Worm (Caenorhabditis elegans) whole organism, young adult: ENCODE data around the gene F44B9.8.

Source experiments
- B0019.2 ChIP-seq: fragments of 200-800 bp; sonication (Bioruptor generic); conservative IDR thresholded peaks from 2 replicates; pipeline ENCODE4 v1.3.6; 2022; ENCODE audit warnings: missing genetic modification reagents, missing genetic modification characterization, missing compliant biosample characterization
- B0035.1 ChIP-seq: sonication (generic microtip); optimal IDR thresholded peaks from 2 replicates; lab custom pipeline; 2016; ENCODE audit warnings: missing genetic modification characterization, mild to moderate bottlenecking, missing compliant biosample characterization, missing genotype, missing genetic modification reagents
- B0261.1 ChIP-seq: sonication (generic microtip); optimal IDR thresholded peaks from 2 replicates; lab custom pipeline; 2016; ENCODE audit warnings: mild to moderate bottlenecking, missing genetic modification characterization, moderate library complexity, missing compliant biosample characterization
- C06A6.2 ChIP-seq: fragments of 200-800 bp; sonication (Bioruptor generic); conservative IDR thresholded peaks from 2 replicates; pipeline ENCODE4 v1.3.6; 2022; ENCODE audit warnings: missing genetic modification characterization, missing compliant biosample characterization
- F22D6.2 ChIP-seq: sonication (generic microtip); optimal IDR thresholded peaks from 2 replicates; lab custom pipeline; 2016; ENCODE audit warnings: mild to moderate bottlenecking, missing genetic modification characterization, missing compliant biosample characterization
- F33H1.4 ChIP-seq: fragments of 200-800 bp; sonication (Bioruptor generic); IDR thresholded peaks from 2 replicates; pipeline ENCODE4 v1.3.6; 2022; ENCODE audit warnings: missing genetic modification reagents, missing genetic modification characterization, missing compliant biosample characterization
- F49E8.2 ChIP-seq: sonication (generic microtip); optimal IDR thresholded peaks from 3 replicates; lab custom pipeline; 2017; ENCODE audit warnings: missing genetic modification characterization, mild to moderate bottlenecking, missing compliant biosample characterization, antibody characterized with exemption, moderate library complexity; ENCODE audit not compliant: insufficient read depth
- F52B5.7 ChIP-seq: sonication (generic microtip); optimal IDR thresholded peaks from 2 replicates; lab custom pipeline; 2016; ENCODE audit warnings: mild to moderate bottlenecking, missing genetic modification characterization, missing compliant biosample characterization
- K11D2.4 ChIP-seq: fragments of 200-800 bp; sonication (Bioruptor generic); IDR thresholded peaks from 2 replicates; pipeline ENCODE4 v1.3.6; 2022; ENCODE audit warnings: missing genetic modification reagents, missing genetic modification characterization, missing compliant biosample characterization
- K12H6.12 ChIP-seq: fragments of 200-800 bp; sonication (Bioruptor generic); optimal IDR thresholded peaks from 2 replicates; lab custom pipeline; 2018; ENCODE audit warnings: mild to moderate bottlenecking, missing genetic modification characterization, missing compliant biosample characterization
- Y53G8AR.9 ChIP-seq: fragments of 200-800 bp; sonication (Bioruptor generic); conservative IDR thresholded peaks from 2 replicates; pipeline ENCODE4 v1.3.6; 2022; ENCODE audit warnings: missing genetic modification reagents, missing genetic modification characterization, missing compliant biosample characterization
- Y67H2A.10 ChIP-seq: fragments of 200-800 bp; sonication (Bioruptor generic); conservative IDR thresholded peaks from 2 replicates; pipeline ENCODE4 v1.3.6; 2022; ENCODE audit warnings: missing genetic modification reagents, missing genetic modification characterization, missing compliant biosample characterization
- Y95B8A.8 ChIP-seq: fragments of 200-800 bp; sonication (Bioruptor generic); IDR thresholded peaks from 2 replicates; pipeline ENCODE4 v1.3.6; 2022; ENCODE audit warnings: missing genetic modification reagents, missing genetic modification characterization, missing compliant biosample characterization
- akir-1 ChIP-seq: fragments of 200-800 bp; sonication (Bioruptor generic); optimal IDR thresholded peaks from 2 replicates; lab custom pipeline; 2018; ENCODE audit warnings: mild to moderate bottlenecking, missing genetic modification characterization, moderate library complexity, missing compliant biosample characterization
- bed-1 ChIP-seq: fragments of 200-800 bp; sonication (Bioruptor generic); IDR thresholded peaks from 2 replicates; pipeline ENCODE4 v1.3.6; 2022; ENCODE audit warnings: missing genetic modification reagents, missing genetic modification characterization, missing compliant biosample characterization
- ceh-27 ChIP-seq: fragments of 200-800 bp; sonication (Bioruptor generic); optimal IDR thresholded peaks from 2 replicates; lab custom pipeline; 2018; ENCODE audit warnings: mild to moderate bottlenecking, missing genetic modification characterization, moderate library complexity, missing compliant biosample characterization
- ceh-40 ChIP-seq: fragments of 200-800 bp; sonication (Bioruptor generic); IDR thresholded peaks from 2 replicates; pipeline ENCODE4 v1.3.6; 2022; ENCODE audit warnings: missing genetic modification characterization, missing compliant biosample characterization
- ceh-91 ChIP-seq: fragments of 200-800 bp; sonication (Bioruptor generic); IDR thresholded peaks from 2 replicates; pipeline ENCODE4 v1.3.6; 2022; ENCODE audit warnings: missing genetic modification reagents, missing genetic modification characterization, missing compliant biosample characterization
- die-1 ChIP-seq: sonication (generic microtip); optimal IDR thresholded peaks from 2 replicates; lab custom pipeline; 2016; ENCODE audit warnings: missing genotype, mild to moderate bottlenecking, missing genetic modification characterization, missing compliant biosample characterization
- dpff-1 ChIP-seq: sonication (generic microtip); optimal IDR thresholded peaks from 2 replicates; lab custom pipeline; 2017; ENCODE audit warnings: mild to moderate bottlenecking, missing genetic modification characterization, missing compliant biosample characterization
- egl-18 ChIP-seq: fragments of 200-800 bp; sonication (Bioruptor generic); IDR thresholded peaks from 2 replicates; pipeline ENCODE4 v1.3.6; 2022; ENCODE audit warnings: missing genetic modification reagents, missing genetic modification characterization, missing compliant biosample characterization
- ekl-4 ChIP-seq: fragments of 200-800 bp; sonication (Bioruptor generic); IDR thresholded peaks from 2 replicates; pipeline ENCODE4 v1.3.6; 2022; ENCODE audit warnings: missing genetic modification reagents, missing genetic modification characterization, missing compliant biosample characterization
- hlh-12 ChIP-seq: sonication (generic microtip); optimal IDR thresholded peaks from 2 replicates; lab custom pipeline; 2016; ENCODE audit warnings: missing genetic modification characterization, missing compliant biosample characterization
- hmg-1.2 ChIP-seq: fragments of 200-800 bp; sonication (Bioruptor generic); IDR thresholded peaks from 2 replicates; pipeline ENCODE4 v1.3.6; 2022; ENCODE audit warnings: missing genetic modification reagents, missing genetic modification characterization, missing compliant biosample characterization
- madf-3 ChIP-seq: fragments of 200-800 bp; sonication (Bioruptor generic); IDR thresholded peaks from 2 replicates; pipeline ENCODE4 v1.3.6; 2022; ENCODE audit warnings: missing genetic modification reagents, missing genetic modification characterization, missing compliant biosample characterization
- madf-6 ChIP-seq: fragments of 200-800 bp; sonication (Bioruptor generic); IDR thresholded peaks from 2 replicates; pipeline ENCODE4 v1.3.6; 2022; ENCODE audit warnings: missing genetic modification reagents, missing genetic modification characterization, missing compliant biosample characterization
- madf-8 ChIP-seq: fragments of 200-800 bp; sonication (Bioruptor generic); conservative IDR thresholded peaks from 2 replicates; pipeline ENCODE4 v1.3.6; 2022; ENCODE audit warnings: missing genetic modification reagents, missing genetic modification characterization, missing compliant biosample characterization
- nfyb-1 ChIP-seq: fragments of 200-800 bp; sonication (Bioruptor generic); IDR thresholded peaks from 2 replicates; pipeline ENCODE4 v1.3.6; 2022; ENCODE audit warnings: missing genetic modification reagents, missing genetic modification characterization, missing compliant biosample characterization
- nhr-80 ChIP-seq: sonication (generic microtip); optimal IDR thresholded peaks from 2 replicates; lab custom pipeline; 2016; ENCODE audit warnings: missing genetic modification characterization, missing compliant biosample characterization
- pha-4 ChIP-seq: fragments of 150-350 bp; sonication (generic microtip); optimal IDR thresholded peaks from 2 replicates; lab custom pipeline; 2014; ENCODE audit warnings: missing biosample characterization, missing genetic modification reagents, missing genetic modification characterization
- rcor-1 ChIP-seq: fragments of 200-800 bp; sonication (Bioruptor generic); IDR thresholded peaks from 2 replicates; pipeline ENCODE4 v1.3.6; 2022; ENCODE audit warnings: missing genetic modification reagents, missing genetic modification characterization, missing compliant biosample characterization
- rec-8 ChIP-seq, 2 experiments: sonication (generic microtip); optimal IDR thresholded peaks; 2 replicates each; lab custom pipeline; 2016; ENCODE audit warnings: mild to moderate bottlenecking in 2 of 2, missing genetic modification characterization in 2 of 2, missing genetic modification reagents in 2 of 2, missing genotype in 2 of 2, missing biosample characterization in 1 of 2, missing compliant biosample characterization in 1 of 2, moderate library complexity in 1 of 2
- repo-1 ChIP-seq: sonication (generic microtip); optimal IDR thresholded peaks from 2 replicates; lab custom pipeline; 2017; ENCODE audit warnings: mild to moderate bottlenecking, missing genetic modification characterization, missing compliant biosample characterization
- rpc-1 ChIP-seq, 2 experiments: fragments of 150-350 bp in 1 of 2; sonication (generic microtip) in 1 of 2; optimal IDR thresholded peaks; 2 replicates each; lab custom pipeline; 2014 to 2018; ENCODE audit warnings: missing biosample characterization in 1 of 2, missing genetic modification characterization in 1 of 2, missing genetic modification reagents in 1 of 2, missing genotype in 1 of 2
- snpc-1.3 ChIP-seq: sonication (generic microtip); optimal IDR thresholded peaks from 2 replicates; lab custom pipeline; 2017; ENCODE audit warnings: missing genetic modification characterization, mild to moderate bottlenecking, missing compliant biosample characterization, antibody characterized with exemption, moderate library complexity, missing genotype, missing genetic modification reagents; ENCODE audit not compliant: insufficient read depth
- snpc-3.4 ChIP-seq: sonication (generic microtip); optimal IDR thresholded peaks from 2 replicates; lab custom pipeline; 2017; ENCODE audit warnings: missing genetic modification characterization, mild to moderate bottlenecking, missing compliant biosample characterization, antibody characterized with exemption, moderate library complexity, missing genotype, missing genetic modification reagents
- somi-1 ChIP-seq: fragments of 200-800 bp; sonication (Bioruptor generic); optimal IDR thresholded peaks from 2 replicates; lab custom pipeline; 2018; ENCODE audit warnings: mild to moderate bottlenecking, missing genetic modification characterization, missing compliant biosample characterization
- sptf-2 ChIP-seq: fragments of 200-800 bp; sonication (Bioruptor generic); optimal IDR thresholded peaks from 2 replicates; lab custom pipeline; 2018; ENCODE audit warnings: mild to moderate bottlenecking, missing genetic modification characterization, missing compliant biosample characterization
- tlf-1 ChIP-seq: fragments of 200-800 bp; sonication (Bioruptor generic); optimal IDR thresholded peaks from 2 replicates; lab custom pipeline; 2018; ENCODE audit warnings: mild to moderate bottlenecking, missing genetic modification characterization, missing compliant biosample characterization
- unc-130 ChIP-seq: sonication (generic microtip); optimal IDR thresholded peaks from 2 replicates; lab custom pipeline; 2016; ENCODE audit warnings: missing genetic modification reagents, missing genetic modification characterization, missing compliant biosample characterization
- unc-62 ChIP-seq: fragments of 150-350 bp; optimal IDR thresholded peaks from 2 replicates; lab custom pipeline; 2014; ENCODE audit warnings: missing biosample characterization, missing genetic modification reagents, missing genetic modification characterization
- ztf-22 ChIP-seq: fragments of 200-800 bp; sonication (Bioruptor generic); optimal IDR thresholded peaks from 2 replicates; lab custom pipeline; 2018; ENCODE audit warnings: mild to moderate bottlenecking, missing genetic modification characterization, moderate library complexity, missing compliant biosample characterization
- ztf-3 ChIP-seq: fragments of 200-800 bp; sonication (Bioruptor generic); optimal IDR thresholded peaks from 2 replicates; lab custom pipeline; 2018; ENCODE audit warnings: mild to moderate bottlenecking, missing genetic modification characterization, missing compliant biosample characterization

Gene F44B9.8

ce11 chrIII:8042775-8043174 is 13.3 kb upstream of the F44B9.8 start, which contains the start of gene K12H4.6:
TSS of gene K12H4.6 (minus strand) at chrIII:8042875.
- TF ChIP-seq repo-1 (tag; lab: Kevin White, UChicago) = no peak
- TF ChIP-seq ekl-4 (GFP tag; lab: Robert Waterston, UW) = no peak
- no peak for TF ChIP-seq snpc-1.3
- TF ChIP-seq K11D2.4 (GFP tag; lab: Robert Waterston, UW) = no peak
- TF ChIP-seq unc-62 (GFP tag; lab: Kevin White, UChicago) = no peak
- no peak for TF ChIP-seq ceh-40 (GFP tag; lab: Robert Waterston, UW)
- TF ChIP-seq die-1 (tag; lab: Kevin White, UChicago) = no peak
- TF ChIP-seq C06A6.2 (GFP tag; lab: Robert Waterston, UW) = no peak
- no peak for TF ChIP-seq F33H1.4 (GFP tag; lab: Robert Waterston, UW)
- TF ChIP-seq hlh-12 (tag; lab: Kevin White, UChicago) = no peak

- TF ChIP-seq dpff-1 (no peak), hmg-1.2 (GFP tag; lab: Robert Waterston, UW) (no peak), Y53G8AR.9 (GFP tag; lab: Robert Waterston, UW) (no peak), ceh-91 (GFP tag; lab: Robert Waterston, UW) (no peak), nhr-80 (tag; lab: Kevin White, UChicago) (no peak), somi-1 (GFP tag; lab: Kevin White, UChicago) (no peak), madf-6 (GFP tag; lab: Robert Waterston, UW) (no peak), akir-1 (GFP tag; lab: Kevin White, UChicago) (no peak), F49E8.2 (tag; lab: Kevin White, UChicago) (no peak), ztf-22 (GFP tag; lab: Kevin White, UChicago) (no peak)
Observed at ce11 chrIII:8037941-8038340, 8.5 kb upstream of the F44B9.8 start, which contains the start of gene dpf-6. TSS of gene dpf-6 (plus strand) at chrIII:8038241.

ce11 chrIII:8036497-8036896 is 7.0 kb upstream of the F44B9.8 start:
- no peak for TF ChIP-seq madf-8 (GFP tag; lab: Robert Waterston, UW)
- no peak for TF ChIP-seq madf-6 (GFP tag; lab: Robert Waterston, UW)
- no peak for TF ChIP-seq pha-4 (tag; lab: Kevin White, UChicago)
- no peak for TF ChIP-seq egl-18
- no peak for TF ChIP-seq dpff-1
- TF ChIP-seq rec-8 (tag; optimal IDR thresholded peaks at IDR 0.05; lab: Kevin White, UChicago) = no peak
- no peak for TF ChIP-seq Y67H2A.10 (GFP tag; lab: Robert Waterston, UW)
- no peak for TF ChIP-seq F22D6.2
- no peak for TF ChIP-seq B0261.1
- no peak for TF ChIP-seq nfyb-1
- TF ChIP-seq rcor-1 = no peak
- no peak for TF ChIP-seq madf-3 (GFP tag; lab: Robert Waterston, UW)
- no peak for TF ChIP-seq die-1 (tag; lab: Kevin White, UChicago)
- no peak for TF ChIP-seq snpc-1.3
- no peak for TF ChIP-seq F52B5.7 (tag; lab: Kevin White, UChicago)
- TF ChIP-seq B0035.1 = no peak
- TF ChIP-seq, all 124 proteins: peak for 0

- TF ChIP-seq bed-1 (GFP tag; lab: Robert Waterston, UW) (no peak), die-1 (tag; lab: Kevin White, UChicago) (no peak), K12H6.12 (tag; lab: Kevin White, UChicago) (no peak), unc-130 (GFP tag; lab: Kevin White, UChicago) (no peak), rpc-1 (optimal IDR thresholded peaks at IDR 0.05; lab: Kevin White, UChicago) (no peak), rpc-1 (tag; optimal IDR thresholded peaks at IDR 0.05; lab: Kevin White, UChicago) (no peak), akir-1 (GFP tag; lab: Kevin White, UChicago) (no peak), B0019.2 (GFP tag; lab: Robert Waterston, UW) (no peak), ceh-27 (no peak), snpc-3.4 (tag; lab: Kevin White, UChicago) (no peak), tlf-1 (GFP tag; lab: Kevin White, UChicago) (no peak), ztf-3 (GFP tag; lab: Kevin White, UChicago) (no peak), Y95B8A.8 (GFP tag; lab: Robert Waterston, UW) (no peak), sptf-2 (GFP tag; lab: Kevin White, UChicago) (no peak)
Observed at ce11 chrIII:8036050-8036449, 6.6 kb upstream of the F44B9.8 start.
